Fruit fly (Drosophila melanogaster) whole organism, embryonic: ENCODE results near the gene cher.

Experiments
- ATbp ChIP-seq: fragments of 200-800 bp; sonication (Bioruptor generic); optimal IDR thresholded peaks from 2 replicates; lab custom pipeline; 2017; ENCODE audit warnings: missing biosample characterization, mild to moderate bottlenecking, missing genetic modification characterization, missing genetic modification reagents
- Atf-2 ChIP-seq: fragments of 200-800 bp; sonication (Bioruptor generic); optimal IDR thresholded peaks from 2 replicates; lab custom pipeline; 2016; ENCODE audit warnings: missing biosample characterization, missing genetic modification characterization
- Bteb2 ChIP-seq: fragments of 200-800 bp; sonication (Bioruptor generic); optimal IDR thresholded peaks from 2 replicates; lab custom pipeline; 2016; ENCODE audit warnings: missing biosample characterization, missing genetic modification characterization
- CG10979 ChIP-seq: fragments of 200-800 bp; sonication (Bioruptor generic); optimal IDR thresholded peaks from 2 replicates; lab custom pipeline; 2018; ENCODE audit warnings: missing biosample characterization, mild to moderate bottlenecking, missing genetic modification characterization, moderate library complexity
- CG11247 ChIP-seq: fragments of 200-800 bp; sonication (Bioruptor generic); IDR thresholded peaks from 2 replicates; pipeline ENCODE4 v1.3.6; 2022; ENCODE audit warnings: missing biosample characterization, missing genetic modification characterization
- CG1233 ChIP-seq: fragments of 200-800 bp; sonication (Bioruptor generic); optimal IDR thresholded peaks from 4 replicates; lab custom pipeline; 2018; ENCODE audit warnings: missing biosample characterization, mild to moderate bottlenecking, missing genetic modification characterization
- CG13287 ChIP-seq: fragments of 200-800 bp; sonication (Bioruptor generic); IDR thresholded peaks from 2 replicates; pipeline ENCODE4 v1.3.6; 2022; ENCODE audit warnings: missing biosample characterization, missing genetic modification characterization; ENCODE audit not compliant: partially characterized antibody
- CG13894 ChIP-seq: fragments of 200-800 bp; sonication (Bioruptor generic); optimal IDR thresholded peaks from 3 replicates; lab custom pipeline; 2018; ENCODE audit warnings: missing biosample characterization, mild to moderate bottlenecking, missing genetic modification characterization, moderate library complexity
- CG15011 ChIP-seq: fragments of 200-800 bp; sonication (Bioruptor generic); optimal IDR thresholded peaks from 3 replicates; lab custom pipeline; 2018; ENCODE audit warnings: missing biosample characterization, mild to moderate bottlenecking, missing genetic modification characterization
- CG17328 ChIP-seq: fragments of 200-800 bp; sonication (Bioruptor generic); IDR thresholded peaks from 2 replicates; pipeline ENCODE4 v1.3.6; 2022; ENCODE audit warnings: missing biosample characterization, missing genetic modification characterization
- CG2116 ChIP-seq: fragments of 200-800 bp; sonication (Bioruptor generic); optimal IDR thresholded peaks from 3 replicates; lab custom pipeline; 2018; ENCODE audit warnings: missing biosample characterization, mild to moderate bottlenecking, missing genetic modification characterization
- CG2129 ChIP-seq: fragments of 200-800 bp; sonication (Bioruptor generic); IDR thresholded peaks from 2 replicates; pipeline ENCODE4 v1.3.6; 2022; ENCODE audit warnings: missing biosample characterization, missing genetic modification characterization; ENCODE audit not compliant: partially characterized antibody
- CG3065 ChIP-seq: fragments of 200-800 bp; sonication (Bioruptor generic); optimal IDR thresholded peaks from 2 replicates; lab custom pipeline; 2016; ENCODE audit warnings: missing biosample characterization, missing genetic modification characterization
- CG3838 ChIP-seq: fragments of 200-800 bp; sonication (Bioruptor generic); optimal IDR thresholded peaks from 3 replicates; lab custom pipeline; 2016; ENCODE audit warnings: missing biosample characterization, missing genetic modification characterization
- CG6683 ChIP-seq: fragments of 200-800 bp; sonication (Bioruptor generic); optimal IDR thresholded peaks from 2 replicates; lab custom pipeline; 2017; ENCODE audit warnings: missing biosample characterization, mild to moderate bottlenecking, missing genetic modification characterization, missing genetic modification reagents
- CG6765 ChIP-seq: fragments of 200-800 bp; sonication (Bioruptor generic); optimal IDR thresholded peaks from 3 replicates; lab custom pipeline; 2017; ENCODE audit warnings: missing biosample characterization, mild to moderate bottlenecking, missing genetic modification characterization
- CG7745 ChIP-seq: fragments of 200-800 bp; sonication (Bioruptor generic); optimal IDR thresholded peaks from 2 replicates; lab custom pipeline; 2018; ENCODE audit warnings: missing biosample characterization, mild to moderate bottlenecking, missing genetic modification characterization, moderate library complexity
- CG8290 ChIP-seq, 3 experiments: fragments of 200-800 bp; sonication (Bioruptor generic); optimal IDR thresholded peaks; 2 replicates each; lab custom pipeline; 2016 to 2019; ENCODE audit warnings: missing biosample characterization in 3 of 3, missing genetic modification characterization in 3 of 3, mild to moderate bottlenecking in 2 of 3, moderate library complexity in 1 of 3
- CG8359 ChIP-seq: fragments of 200-800 bp; sonication (Bioruptor generic); optimal IDR thresholded peaks from 2 replicates; lab custom pipeline; 2017; ENCODE audit warnings: missing biosample characterization, mild to moderate bottlenecking, missing genetic modification characterization, borderline replicate concordance
- CG8944 ChIP-seq: fragments of 200-800 bp; sonication (Bioruptor generic); optimal IDR thresholded peaks from 3 replicates; lab custom pipeline; 2016; ENCODE audit warnings: missing biosample characterization, missing genetic modification characterization
- CG9609 ChIP-seq: fragments of 200-800 bp; sonication (Bioruptor generic); optimal IDR thresholded peaks from 3 replicates; lab custom pipeline; 2016; ENCODE audit warnings: missing biosample characterization, missing genetic modification characterization
- CG9817 ChIP-seq: fragments of 200-800 bp; sonication (Bioruptor generic); optimal IDR thresholded peaks from 2 replicates; lab custom pipeline; 2018; ENCODE audit warnings: missing biosample characterization, mild to moderate bottlenecking, missing genetic modification characterization, moderate library complexity
- CG9876 ChIP-seq: fragments of 200-800 bp; sonication (Bioruptor generic); optimal IDR thresholded peaks from 2 replicates; lab custom pipeline; 2016; ENCODE audit warnings: missing biosample characterization, missing genetic modification characterization
- CG9932 ChIP-seq: fragments of 200-800 bp; sonication (Bioruptor generic); IDR thresholded peaks from 2 replicates; pipeline ENCODE4 v1.3.6; 2022; ENCODE audit warnings: missing biosample characterization, missing genetic modification characterization
- Camta ChIP-seq: fragments of 200-800 bp; sonication (Bioruptor generic); optimal IDR thresholded peaks from 2 replicates; lab custom pipeline; 2016; ENCODE audit warnings: missing biosample characterization, missing genetic modification characterization
- CkIIα-i1 ChIP-seq: fragments of 200-800 bp; sonication (Bioruptor generic); IDR thresholded peaks from 2 replicates; pipeline ENCODE4 v1.3.6; 2022; ENCODE audit warnings: missing biosample characterization, missing genetic modification characterization
- GATAe ChIP-seq: fragments of 200-800 bp; sonication (Bioruptor generic); conservative IDR thresholded peaks from 2 replicates; pipeline ENCODE4 v1.3.6; 2022; ENCODE audit warnings: missing biosample characterization, missing genetic modification characterization
- HLH54F ChIP-seq: fragments of 200-800 bp; sonication (Bioruptor generic); optimal IDR thresholded peaks from 3 replicates; lab custom pipeline; 2016; ENCODE audit warnings: missing biosample characterization, missing genetic modification characterization
- Hr51 ChIP-seq, 2 experiments: fragments of 200-800 bp; sonication (Bioruptor generic); optimal IDR thresholded peaks; 2 replicates in 1 of 2; 3 replicates in 1 of 2; lab custom pipeline; 2016 to 2018; ENCODE audit warnings: missing biosample characterization in 2 of 2, missing genetic modification characterization in 2 of 2, mild to moderate bottlenecking in 1 of 2, moderate library complexity in 1 of 2
- Lpt ChIP-seq: fragments of >200 bp; optimal IDR thresholded peaks from 2 replicates; lab custom pipeline; 2018; ENCODE audit warnings: missing biosample characterization, missing genetic modification characterization
- NFAT ChIP-seq: fragments of 200-800 bp; sonication (Bioruptor generic); IDR thresholded peaks from 2 replicates; pipeline ENCODE4 v1.3.6; 2022; ENCODE audit warnings: missing biosample characterization, missing genetic modification characterization
- NK7.1 ChIP-seq: fragments of 200-800 bp; sonication (Bioruptor generic); optimal IDR thresholded peaks from 3 replicates; lab custom pipeline; 2016; ENCODE audit warnings: missing biosample characterization, missing genetic modification characterization
- Neu2 ChIP-seq: fragments of 200-800 bp; sonication (Bioruptor generic); optimal IDR thresholded peaks from 3 replicates; lab custom pipeline; 2016; ENCODE audit warnings: missing biosample characterization, missing genetic modification characterization, borderline replicate concordance
- Side ChIP-seq: fragments of 200-800 bp; sonication (Bioruptor generic); optimal IDR thresholded peaks from 2 replicates; lab custom pipeline; 2016; ENCODE audit warnings: missing biosample characterization, missing genetic modification characterization
- Sry-β ChIP-seq: fragments of 200-800 bp; sonication (Bioruptor generic); optimal IDR thresholded peaks from 2 replicates; lab custom pipeline; 2018; ENCODE audit warnings: missing biosample characterization, mild to moderate bottlenecking, missing genetic modification characterization, moderate library complexity
- Xrp1 ChIP-seq: fragments of 200-800 bp; sonication (Bioruptor generic); IDR thresholded peaks from 2 replicates; pipeline ENCODE4 v1.3.6; 2022; ENCODE audit warnings: missing biosample characterization, missing genetic modification characterization
- ab ChIP-seq: fragments of 200-800 bp; sonication (Bioruptor generic); optimal IDR thresholded peaks from 2 replicates; lab custom pipeline; 2016; ENCODE audit warnings: missing biosample characterization, missing genetic modification characterization
- abd-A ChIP-seq: fragments of 200-800 bp; sonication (Bioruptor generic); optimal IDR thresholded peaks from 3 replicates; lab custom pipeline; 2019; ENCODE audit warnings: missing biosample characterization, mild to moderate bottlenecking, missing genetic modification characterization, moderate library complexity
- al ChIP-seq: fragments of 200-800 bp; sonication (Bioruptor generic); IDR thresholded peaks from 2 replicates; pipeline ENCODE4 v1.3.6; 2022; ENCODE audit warnings: missing biosample characterization, missing genetic modification characterization
- ap ChIP-seq: fragments of 200-800 bp; sonication (Bioruptor generic); IDR thresholded peaks from 2 replicates; pipeline ENCODE4 v1.3.6; 2022; ENCODE audit warnings: missing biosample characterization, missing genetic modification characterization
- ase ChIP-seq: fragments of 200-800 bp; sonication (Bioruptor generic); IDR thresholded peaks from 3 replicates; pipeline ENCODE4 v1.3.6; 2022; ENCODE audit warnings: missing biosample characterization, missing genetic modification characterization
- crc ChIP-seq: fragments of 200-800 bp; sonication (Bioruptor generic); optimal IDR thresholded peaks from 2 replicates; lab custom pipeline; 2016; ENCODE audit warnings: missing biosample characterization, missing genetic modification characterization
- ems ChIP-seq: fragments of 200-800 bp; sonication (Bioruptor generic); optimal IDR thresholded peaks from 3 replicates; lab custom pipeline; 2016; ENCODE audit warnings: missing biosample characterization, missing genetic modification characterization
- esg ChIP-seq: fragments of 200-800 bp; sonication (Bioruptor generic); conservative IDR thresholded peaks from 2 replicates; pipeline ENCODE4 v1.3.6; 2022; ENCODE audit warnings: missing biosample characterization, missing genetic modification characterization
- fd102C ChIP-seq: fragments of 200-800 bp; sonication (Bioruptor generic); optimal IDR thresholded peaks from 2 replicates; lab custom pipeline; 2018; ENCODE audit warnings: missing biosample characterization, mild to moderate bottlenecking, missing genetic modification characterization, moderate library complexity
- gem ChIP-seq: fragments of 200-800 bp; sonication (Bioruptor generic); optimal IDR thresholded peaks from 2 replicates; lab custom pipeline; 2019; ENCODE audit warnings: missing biosample characterization, mild to moderate bottlenecking, missing genetic modification characterization, moderate library complexity
- onecut ChIP-seq: fragments of 200-800 bp; sonication (Bioruptor generic); IDR thresholded peaks from 2 replicates; pipeline ENCODE4 v1.3.6; 2022; ENCODE audit warnings: missing biosample characterization, missing genetic modification characterization
- sd ChIP-seq: fragments of 200-800 bp; sonication (Bioruptor generic); optimal IDR thresholded peaks from 3 replicates; lab custom pipeline; 2018; ENCODE audit warnings: missing biosample characterization, mild to moderate bottlenecking, missing genetic modification characterization, moderate library complexity
- sens ChIP-seq: fragments of 200-800 bp; sonication (Bioruptor generic); peaks from one replicate; lab custom pipeline; 2016; ENCODE audit warnings: missing biosample characterization, missing genetic modification characterization
- z ChIP-seq: fragments of 200-800 bp; sonication (Bioruptor generic); IDR thresholded peaks from 3 replicates; pipeline ENCODE4 v1.3.6; 2022; ENCODE audit warnings: missing biosample characterization, missing genetic modification characterization

The cher gene

dm6 chr3R:17149080-17149746 is 24.0 kb upstream of the cher start, which contains the start of the genes m-cup and Det (continued):
- TF ChIP-seq CG9876 (GFP tag; lab: Kevin White, UChicago) = no peak
- no peak for TF ChIP-seq CG17328 (GFP tag; lab: Robert Waterston, UW)
- no peak for TF ChIP-seq NFAT (GFP tag; lab: Robert Waterston, UW)
- TF ChIP-seq CG9609 = no peak
- no peak for TF ChIP-seq Bteb2 (GFP tag; lab: Kevin White, UChicago)
- TF ChIP-seq CG6765 = no peak
- peak; percentile 84 for TF ChIP-seq CG13287 (GFP tag; lab: Robert Waterston, UW)
- TF ChIP-seq CG1233 (GFP tag; lab: Kevin White, UChicago) = no peak
- no peak for TF ChIP-seq NK7.1 (GFP tag; lab: Kevin White, UChicago)
- TF ChIP-seq CkIIα-i1 (GFP tag; lab: Robert Waterston, UW) = no peak
- TF ChIP-seq al (GFP tag; lab: Robert Waterston, UW) = no peak
- TF ChIP-seq CG3065 (GFP tag; lab: Kevin White, UChicago) = no peak
- no peak for TF ChIP-seq CG11247 (GFP tag; lab: Robert Waterston, UW)
- no peak for TF ChIP-seq CG8944
- no peak for TF ChIP-seq Xrp1 (GFP tag; lab: Robert Waterston, UW)
- no peak for TF ChIP-seq ab (GFP tag; lab: Kevin White, UChicago)
- TF ChIP-seq sens = peak; percentile 88
- TF ChIP-seq CG8359 (GFP tag; lab: Kevin White, UChicago) = no peak
- TF ChIP-seq ems = no peak
- TF ChIP-seq Sry-β = peak; percentile 18
- peak; percentile 86 for TF ChIP-seq CG2116 (GFP tag; lab: Kevin White, UChicago)
- TF ChIP-seq z = no peak
- TF ChIP-seq CG15011 (GFP tag; lab: Kevin White, UChicago) = no peak
- TF ChIP-seq CG8290 (GFP tag; optimal IDR thresholded peaks at IDR 0.05; lab: Kevin White, UChicago) = no peak
- TF ChIP-seq CG8290 (tag; optimal IDR thresholded peaks at IDR 0.05; lab: Kevin White, UChicago) = no peak
- TF ChIP-seq Camta = peak; percentile 11
- TF ChIP-seq CG2129 = peak; percentile 58; the same call in 1 of the 2 replicates
- TF ChIP-seq fd102C (GFP tag; lab: Kevin White, UChicago) = no peak
- TF ChIP-seq sd (tag; lab: Kevin White, UChicago) = no peak
- no peak for TF ChIP-seq crc (GFP tag; lab: Kevin White, UChicago)
- no peak for TF ChIP-seq Lpt
- no peak for TF ChIP-seq ase (GFP tag; lab: Robert Waterston, UW)
- no peak for TF ChIP-seq Side (GFP tag; lab: Kevin White, UChicago)
- TF ChIP-seq Neu2 = no peak
- TF ChIP-seq HLH54F = peak; percentile 1
- no peak for TF ChIP-seq onecut (GFP tag; lab: Robert Waterston, UW)
- no peak for TF ChIP-seq CG10979 (tag; lab: Kevin White, UChicago)
- no peak for TF ChIP-seq ap (GFP tag; lab: Robert Waterston, UW)
- TF ChIP-seq esg = no peak
- TF ChIP-seq GATAe (GFP tag; lab: Robert Waterston, UW) = no peak
- TF ChIP-seq gem = peak; percentile 29
- no peak for TF ChIP-seq CG3838 (GFP tag; lab: Kevin White, UChicago)
- no peak for TF ChIP-seq Hr51 (GFP tag; optimal IDR thresholded peaks at IDR 0.05; lab: Kevin White, UChicago)
- TF ChIP-seq Atf-2 = no peak
- no peak for TF ChIP-seq abd-A (tag; lab: Kevin White, UChicago)
- TF ChIP-seq CG9932 = 0 out of 2 replicates have a peak, but pooled peaks have one; percentile 12
- no peak for TF ChIP-seq CG7745 (tag; lab: Kevin White, UChicago)
- peak; percentile 12 for TF ChIP-seq CG9817
- no peak for TF ChIP-seq CG6683
- TF ChIP-seq ATbp = no peak
- TF ChIP-seq CG13894 (tag; lab: Kevin White, UChicago) = no peak
